Fruit fly (Drosophila melanogaster): Measurements from ENCODE around the gene shop.

shop gene

dm6 chrX:18834399-18834798 is 14.0 kb downstream of the shop start (continued):
- no peak for TF ChIP-seq B-H1 (GFP tag; IDR thresholded peaks at IDR 0.05)
- no peak for TF ChIP-seq CG5245 (GFP tag; optimal IDR thresholded peaks at IDR 0.05)
- no peak for TF ChIP-seq CG15601 (tag; optimal IDR thresholded peaks at IDR 0.05)
- TF ChIP-seq lola (GFP tag; optimal IDR thresholded peaks at IDR 0.05) = no peak
- no peak for TF ChIP-seq NfI (GFP tag; optimal IDR thresholded peaks at IDR 0.05)
- no peak for TF ChIP-seq ems (GFP tag; optimal IDR thresholded peaks at IDR 0.05)
- TF ChIP-seq jing (GFP tag; optimal IDR thresholded peaks at IDR 0.05) = no peak
- no peak for TF ChIP-seq CG18476 (GFP tag; optimal IDR thresholded peaks at IDR 0.05)
- TF ChIP-seq CG2202 (tag; optimal IDR thresholded peaks at IDR 0.05) = no peak
- TF ChIP-seq Gsc (GFP tag; IDR thresholded peaks at IDR 0.05) = no peak
- TF ChIP-seq CHES-1-like (GFP tag; optimal IDR thresholded peaks at IDR 0.05) = no peak
- no peak for TF ChIP-seq Taf1 (GFP tag; IDR thresholded peaks at IDR 0.05)
- no peak for TF ChIP-seq amos (GFP tag; IDR thresholded peaks at IDR 0.05; ENCODE audit: partially characterized antibody)
- no peak for TF ChIP-seq CG4282 (GFP tag; optimal IDR thresholded peaks at IDR 0.05)
- peak; percentile 19 for TF ChIP-seq CG4820 (GFP tag; optimal IDR thresholded peaks at IDR 0.05)
- no peak for TF ChIP-seq dm (GFP tag; optimal IDR thresholded peaks at IDR 0.05)
- no peak for TF ChIP-seq CG6813 (GFP tag; optimal IDR thresholded peaks at IDR 0.05)
- no peak for TF ChIP-seq ac (GFP tag; optimal IDR thresholded peaks at IDR 0.05)
- no peak for TF ChIP-seq Hr39 (optimal IDR thresholded peaks at IDR 0.05)
- TF ChIP-seq CG7357 (GFP tag; IDR thresholded peaks at IDR 0.05) = no peak
- TF ChIP-seq tna (GFP tag; IDR thresholded peaks at IDR 0.05; ENCODE audit: partially characterized antibody) = no peak
- TF ChIP-seq CG7372 (GFP tag; IDR thresholded peaks at IDR 0.05) = no peak
- peak; percentile 41 for TF ChIP-seq HHEX (GFP tag; optimal IDR thresholded peaks at IDR 0.05)
- no peak for TF ChIP-seq Bteb2 (GFP tag; optimal IDR thresholded peaks at IDR 0.05)
- TF ChIP-seq CG12769 (tag; optimal IDR thresholded peaks at IDR 0.05) = no peak
- TF ChIP-seq h (optimal IDR thresholded peaks at IDR 0.05) = no peak
- TF ChIP-seq CG1792 (GFP tag; optimal IDR thresholded peaks at IDR 0.05) = no peak
- peak; percentile 4 for TF ChIP-seq bcd (GFP tag; optimal IDR thresholded peaks at IDR 0.05)
- TF ChIP-seq CG17829 (tag; optimal IDR thresholded peaks at IDR 0.05) = no peak
- TF ChIP-seq Blimp-1 (GFP tag; optimal IDR thresholded peaks at IDR 0.05) = peak; percentile 6
- TF ChIP-seq salm (tag; optimal IDR thresholded peaks at IDR 0.05) = no peak
- no peak for TF ChIP-seq CG15073 (GFP tag; optimal IDR thresholded peaks at IDR 0.05)
- 0 out of 3 replicates have a peak, but pooled peaks have one; percentile 40 for TF ChIP-seq C15 (GFP tag; IDR thresholded peaks at IDR 0.05)
- no peak for TF ChIP-seq crol (GFP tag; IDR thresholded peaks at IDR 0.05)
- TF ChIP-seq Neu2 (GFP tag; optimal IDR thresholded peaks at IDR 0.05; ENCODE audit: borderline replicate concordance) = no peak
- no peak for TF ChIP-seq dmrt11E (tag; optimal IDR thresholded peaks at IDR 0.05)
- TF ChIP-seq GATAe (GFP tag; conservative IDR thresholded peaks at IDR 0.05) = no peak
- TF ChIP-seq cad (GFP tag; optimal IDR thresholded peaks at IDR 0.05) = no peak
- TF ChIP-seq pan (optimal IDR thresholded peaks at IDR 0.05) = no peak
- peak in 1 of 2 experiments; percentile 34 for TF ChIP-seq pan (GFP tag; optimal IDR thresholded peaks at IDR 0.05 in 1 of 2, IDR thresholded peaks at IDR 0.05 in 1 of 2)
- TF ChIP-seq Rx (GFP tag; IDR thresholded peaks at IDR 0.05) = peak; percentile 52; the same call in 1 of the 2 replicates
- TF ChIP-seq CG13123 (GFP tag; optimal IDR thresholded peaks at IDR 0.05) = no peak
- peak; percentile 32 for TF ChIP-seq CG18599 (GFP tag; optimal IDR thresholded peaks at IDR 0.05)
- TF ChIP-seq CG14050 (GFP tag; IDR thresholded peaks at IDR 0.05) = 0 out of 3 replicates have a peak, but pooled peaks have one; percentile 22
- 0 out of 3 replicates have a peak, but pooled peaks have one; percentile 50 for TF ChIP-seq CG11456 (GFP tag; IDR thresholded peaks at IDR 0.05)
- TF ChIP-seq Asciz (GFP tag; optimal IDR thresholded peaks at IDR 0.05) = peak; percentile 14
- TF ChIP-seq CG9797 (GFP tag; optimal IDR thresholded peaks at IDR 0.05) = no peak
- peak; percentile 40 for TF ChIP-seq mam (GFP tag; optimal IDR thresholded peaks at IDR 0.05)
- TF ChIP-seq CG12104 (GFP tag; optimal IDR thresholded peaks at IDR 0.05) = no peak
- TF ChIP-seq Ada2b (GFP tag; IDR thresholded peaks at IDR 0.05) = peak; percentile 50; the same call in 1 of the 2 replicates
- TF ChIP-seq sug (tag; optimal IDR thresholded peaks at IDR 0.05) = no peak
- TF ChIP-seq CG1024 (GFP tag; IDR thresholded peaks at IDR 0.05) = no peak
